Fruit fly (Drosophila melanogaster): ENCODE measurements around the gene Ir7a.
A peak's percentile ranks its signal among the peaks of the same experiment; 100 is the strongest.

The Ir7a gene

DNA sequence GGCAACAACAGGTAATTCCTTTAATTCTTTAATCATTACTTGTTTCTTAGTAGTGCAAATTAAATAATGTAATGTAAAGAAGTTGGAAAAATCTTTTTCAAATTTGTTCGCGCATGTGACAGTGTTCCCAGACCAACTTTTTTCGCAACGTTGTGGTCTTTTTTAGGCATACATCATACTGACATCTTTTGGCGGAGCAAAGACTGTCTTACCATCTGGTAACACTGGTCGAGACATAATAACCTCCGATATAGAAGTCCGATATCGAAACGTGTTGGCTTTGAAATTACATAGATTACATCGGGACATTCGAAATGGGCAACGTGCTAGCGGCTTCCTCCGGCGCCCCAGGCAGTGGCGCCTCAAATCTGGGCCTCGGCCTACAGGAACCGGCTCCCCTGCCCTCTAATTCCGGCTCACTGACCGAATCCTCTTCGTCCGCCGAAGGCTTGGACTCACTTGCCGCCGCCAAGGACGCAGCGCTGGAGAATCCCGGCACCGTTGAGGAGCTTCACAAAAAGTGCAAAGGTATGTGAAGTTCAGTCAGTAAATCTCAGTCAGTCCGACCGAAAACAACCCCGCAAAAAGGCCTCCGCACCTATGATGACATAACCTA is 27.5 kb upstream of the Ir7a start (continued):
- no peak for TF ChIP-seq CG11723 (GFP tag; optimal IDR thresholded peaks at IDR 0.05)
- no peak for TF ChIP-seq rib (GFP tag; IDR thresholded peaks at IDR 0.05)
- no peak for TF ChIP-seq jumu (GFP tag; optimal IDR thresholded peaks at IDR 0.05)
- peak; percentile 73 for TF ChIP-seq CG1603 (tag; optimal IDR thresholded peaks at IDR 0.05)
- TF ChIP-seq ewg (GFP tag; optimal IDR thresholded peaks at IDR 0.05): no peak
- TF ChIP-seq bab2 (GFP tag; optimal IDR thresholded peaks at IDR 0.05): no peak
- TF ChIP-seq CG7963 (GFP tag; IDR thresholded peaks at IDR 0.05; ENCODE audit: partially characterized antibody): no peak
- no peak for TF ChIP-seq CG6254 (GFP tag; optimal IDR thresholded peaks at IDR 0.05)
- no peak for TF ChIP-seq Dip3 (GFP tag; optimal IDR thresholded peaks at IDR 0.05)
- TF ChIP-seq Dref (GFP tag; IDR thresholded peaks at IDR 0.05): peak; percentile 53
- TF ChIP-seq usp (GFP tag; optimal IDR thresholded peaks at IDR 0.05): no peak
- no peak for TF ChIP-seq CG9215 (GFP tag; IDR thresholded peaks at IDR 0.05)
- TF ChIP-seq onecut (GFP tag; IDR thresholded peaks at IDR 0.05): no peak
- TF ChIP-seq trem (tag; optimal IDR thresholded peaks at IDR 0.05): peak; percentile 54
- TF ChIP-seq Hr51 (GFP tag; optimal IDR thresholded peaks at IDR 0.05): no peak
- TF ChIP-seq tin (GFP tag; optimal IDR thresholded peaks at IDR 0.05): no peak
- TF ChIP-seq CG15514 (GFP tag; optimal IDR thresholded peaks at IDR 0.05): peak; percentile 75
- no peak for TF ChIP-seq CG17385 (GFP tag; optimal IDR thresholded peaks at IDR 0.05)
- no peak for TF ChIP-seq BtbVII (GFP tag; optimal IDR thresholded peaks at IDR 0.05)
- no peak for TF ChIP-seq Hr78 (GFP tag; optimal IDR thresholded peaks at IDR 0.05)
- no peak for TF ChIP-seq bsh (GFP tag; optimal IDR thresholded peaks at IDR 0.05)
- TF ChIP-seq CG10209 (GFP tag; optimal IDR thresholded peaks at IDR 0.05): no peak
- no peak for TF ChIP-seq CG13424 (tag; optimal IDR thresholded peaks at IDR 0.05)
- no peak for TF ChIP-seq dimm (GFP tag; IDR thresholded peaks at IDR 0.05)
- TF ChIP-seq CG12071 (GFP tag; optimal IDR thresholded peaks at IDR 0.05): no peak
- no peak for TF ChIP-seq pho (GFP tag; optimal IDR thresholded peaks at IDR 0.05)
- TF ChIP-seq CG10147 (GFP tag; optimal IDR thresholded peaks at IDR 0.05): no peak
- no peak for TF ChIP-seq CG10321 (GFP tag; IDR thresholded peaks at IDR 0.05)
- no peak for TF ChIP-seq CG7987 (GFP tag; optimal IDR thresholded peaks at IDR 0.05)
- no peak for TF ChIP-seq CG7357 (GFP tag; IDR thresholded peaks at IDR 0.05)
- peak; percentile 50 for TF ChIP-seq phol (tag; optimal IDR thresholded peaks at IDR 0.05)
- no peak for TF ChIP-seq twi (tag; optimal IDR thresholded peaks at IDR 0.05)
- TF ChIP-seq wdn (GFP tag; IDR thresholded peaks at IDR 0.05): no peak
- no peak for TF ChIP-seq Hmx (GFP tag; optimal IDR thresholded peaks at IDR 0.05)
- TF ChIP-seq Lpt (GFP tag; optimal IDR thresholded peaks at IDR 0.05): no peak
- TF ChIP-seq CG33557 (GFP tag; optimal IDR thresholded peaks at IDR 0.05): no peak
- TF ChIP-seq MBD-R2 (GFP tag; IDR thresholded peaks at IDR 0.05): peak; percentile 57
- peak; percentile 33 for TF ChIP-seq ftz-f1 (GFP tag; optimal IDR thresholded peaks at IDR 0.05)
- peak; percentile 11 for TF ChIP-seq nmo (GFP tag; optimal IDR thresholded peaks at IDR 0.05)
- no peak for TF ChIP-seq E2f1 (GFP tag; IDR thresholded peaks at IDR 0.05)
- TF ChIP-seq gem (tag; optimal IDR thresholded peaks at IDR 0.05): no peak
- TF ChIP-seq aop (GFP tag; IDR thresholded peaks at IDR 0.05): no peak
- TF ChIP-seq CG1647 (GFP tag; optimal IDR thresholded peaks at IDR 0.05): no peak
- no peak for TF ChIP-seq CG6654 (GFP tag; optimal IDR thresholded peaks at IDR 0.05)
- TF ChIP-seq CG2678 (tag; optimal IDR thresholded peaks at IDR 0.05): no peak
- TF ChIP-seq CG3407 (GFP tag; optimal IDR thresholded peaks at IDR 0.05): no peak
- no peak for TF ChIP-seq CG1529 (GFP tag; optimal IDR thresholded peaks at IDR 0.05)
- no peak for TF ChIP-seq CG4820 (GFP tag; optimal IDR thresholded peaks at IDR 0.05)
- TF ChIP-seq Kr (GFP tag; optimal IDR thresholded peaks at IDR 0.05): no peak
- TF ChIP-seq CG3726 (GFP tag; IDR thresholded peaks at IDR 0.05): no peak
